Worm (Caenorhabditis elegans): Measurements from ENCODE around the gene ZC239.16.

Gene ZC239.16

ce11 chrII:3248043-3248718, 23.1 kb upstream of the ZC239.16 start, which contains the start of the genes fbxc-50 and C17F4.2:
TSS of gene fbxc-50 (minus strand) at chrII:3248123.
TSS of gene C17F4.2 (plus strand) at chrII:3248668.
- TF ChIP-seq sea-2 (GFP tag; IDR thresholded peaks at IDR 0.05) (no peak), ztf-26 (tag; optimal IDR thresholded peaks at IDR 0.05) (no peak), attf-5 (GFP tag; optimal IDR thresholded peaks at IDR 0.05) (no peak), Y56A3A.18 (GFP tag; IDR thresholded peaks at IDR 0.05) (no peak), ceh-58 (GFP tag; IDR thresholded peaks at IDR 0.05) (no peak), F55B11.4 (tag; optimal IDR thresholded peaks at IDR 0.05; ENCODE audit: borderline replicate concordance, insufficient read depth) (no peak), nhr-27 (tag; optimal IDR thresholded peaks at IDR 0.05) (no peak), egl-18 (GFP tag; IDR thresholded peaks at IDR 0.05) (no peak), T26A5.8 (tag; optimal IDR thresholded peaks at IDR 0.05) (no peak), B0019.2 (GFP tag; conservative IDR thresholded peaks at IDR 0.05) (no peak), pbrm-1 (GFP tag; IDR thresholded peaks at IDR 0.05) (0 out of 2 replicates have a peak, but pooled peaks have one; percentile 11), F57A8.1 (GFP tag; optimal IDR thresholded peaks at IDR 0.05) (no peak), nhr-80 (tag; optimal IDR thresholded peaks at IDR 0.05) (no peak), sdz-38 (tag; optimal IDR thresholded peaks at IDR 0.05) (no peak), egrh-3 (GFP tag; IDR thresholded peaks at IDR 0.05) (no peak), ztf-6 (GFP tag; IDR thresholded peaks at IDR 0.05) (no peak), ztf-28 (GFP tag; IDR thresholded peaks at IDR 0.05) (no peak), K12H6.12 (tag; optimal IDR thresholded peaks at IDR 0.05) (no peak), Y53G8AR.9 (GFP tag; conservative IDR thresholded peaks at IDR 0.05) (no peak), repo-1 (tag; optimal IDR thresholded peaks at IDR 0.05) (no peak), hlh-26 (GFP tag; conservative IDR thresholded peaks at IDR 0.05) (no peak), F33H1.4 (GFP tag; IDR thresholded peaks at IDR 0.05) (0 out of 2 replicates have a peak, but pooled peaks have one; percentile 24), atf-7 (tag; optimal IDR thresholded peaks at IDR 0.05) (no peak), B0261.1 (tag; optimal IDR thresholded peaks at IDR 0.05) (no peak), sptf-2 (GFP tag; optimal IDR thresholded peaks at IDR 0.05) (no peak), aptf-2 (GFP tag; conservative IDR thresholded peaks at IDR 0.05) (no peak), him-1 (tag; optimal IDR thresholded peaks at IDR 0.05) (no peak), ceh-91 (GFP tag; IDR thresholded peaks at IDR 0.05) (no peak), cebp-2 (GFP tag; IDR thresholded peaks at IDR 0.05) (no peak), C06A6.2 (GFP tag; conservative IDR thresholded peaks at IDR 0.05) (no peak), F10E7.11 (tag; optimal IDR thresholded peaks at IDR 0.05) (no peak), nfyb-1 (GFP tag; IDR thresholded peaks at IDR 0.05) (no peak), cebp-1 (GFP tag; IDR thresholded peaks at IDR 0.05) (no peak), cebp-1 (tag; optimal IDR thresholded peaks at IDR 0.05) (no peak), bed-2 (GFP tag; IDR thresholded peaks at IDR 0.05) (no peak), lir-1 (GFP tag; conservative IDR thresholded peaks at IDR 0.05) (no peak), pha-4 (tag; optimal IDR thresholded peaks at IDR 0.05) (no peak), tbp1 (GFP tag; optimal IDR thresholded peaks at IDR 0.05) (no peak), rpc-1 (optimal IDR thresholded peaks at IDR 0.05) (no peak), rpc-1 (tag; optimal IDR thresholded peaks at IDR 0.05) (no peak), Y67H2A.10 (GFP tag; conservative IDR thresholded peaks at IDR 0.05) (no peak), Y53F4B.3 (GFP tag; IDR thresholded peaks at IDR 0.05) (no peak), F39B2.1 (GFP tag; IDR thresholded peaks at IDR 0.05) (no peak), nfya-1 (tag; optimal IDR thresholded peaks at IDR 0.05; ENCODE audit: borderline replicate concordance, insufficient read depth) (no peak), ceh-100 (GFP tag; IDR thresholded peaks at IDR 0.05) (no peak), snpc-1.1 (tag; optimal IDR thresholded peaks at IDR 0.05; ENCODE audit: insufficient read depth) (peak; percentile 31), K11D2.4 (GFP tag; IDR thresholded peaks at IDR 0.05) (no peak), snpc-1.3 (tag; optimal IDR thresholded peaks at IDR 0.05; ENCODE audit: insufficient read depth) (no peak), lsl-1 (GFP tag; optimal IDR thresholded peaks at IDR 0.05) (peak; percentile 27)

Measured in whole organism, young adult.